Worm (Caenorhabditis elegans) whole organism, young adult: ENCODE results near the gene Y45F10D.14.

Experiments
- D2030.7 ChIP-seq: fragments of 200-800 bp; sonication (Bioruptor generic); IDR thresholded peaks from 2 replicates; pipeline ENCODE4 v1.3.6; 2022; ENCODE audit warnings: missing genetic modification reagents, missing genetic modification characterization, missing compliant biosample characterization
- F23B12.7 ChIP-seq: sonication (generic microtip); optimal IDR thresholded peaks from 2 replicates; lab custom pipeline; 2017; ENCODE audit warnings: missing genetic modification characterization, mild to moderate bottlenecking, missing compliant biosample characterization, antibody characterized with exemption, moderate library complexity; ENCODE audit not compliant: insufficient read depth
- F33H1.4 ChIP-seq: fragments of 200-800 bp; sonication (Bioruptor generic); IDR thresholded peaks from 2 replicates; pipeline ENCODE4 v1.3.6; 2022; ENCODE audit warnings: missing genetic modification reagents, missing genetic modification characterization, missing compliant biosample characterization
- F39B2.1 ChIP-seq: fragments of 200-800 bp; sonication (Bioruptor generic); IDR thresholded peaks from 2 replicates; pipeline ENCODE4 v1.3.6; 2022; ENCODE audit warnings: missing genetic modification reagents, missing genetic modification characterization, missing compliant biosample characterization
- T07F8.4 ChIP-seq: sonication (generic microtip); optimal IDR thresholded peaks from 2 replicates; lab custom pipeline; 2016; ENCODE audit warnings: mild to moderate bottlenecking, missing genetic modification characterization, moderate library complexity, missing compliant biosample characterization
- ZK185.1 ChIP-seq: sonication (generic microtip); optimal IDR thresholded peaks from 2 replicates; lab custom pipeline; 2016; ENCODE audit warnings: mild to moderate bottlenecking, missing genetic modification characterization, missing compliant biosample characterization; ENCODE audit not compliant: poor library complexity, severe bottlenecking
- aptf-2 ChIP-seq: fragments of 200-800 bp; sonication (Bioruptor generic); conservative IDR thresholded peaks from 2 replicates; pipeline ENCODE4 v1.3.6; 2022; ENCODE audit warnings: missing genetic modification reagents, missing genetic modification characterization, missing compliant biosample characterization
- atf-7 ChIP-seq: sonication (generic microtip); optimal IDR thresholded peaks from 2 replicates; lab custom pipeline; 2017; ENCODE audit warnings: mild to moderate bottlenecking, missing genetic modification characterization, missing compliant biosample characterization
- attf-3 ChIP-seq: fragments of 200-800 bp; sonication (Bioruptor generic); conservative IDR thresholded peaks from 2 replicates; pipeline ENCODE4 v1.3.6; 2022; ENCODE audit warnings: missing genetic modification reagents, missing genetic modification characterization, missing compliant biosample characterization
- attf-6 ChIP-seq: fragments of 200-800 bp; sonication (Bioruptor generic); IDR thresholded peaks from 2 replicates; pipeline ENCODE4 v1.3.6; 2022; ENCODE audit warnings: missing genetic modification reagents, missing genetic modification characterization, missing compliant biosample characterization
- ccch-3 ChIP-seq: fragments of 200-800 bp; sonication (Bioruptor generic); optimal IDR thresholded peaks from 2 replicates; lab custom pipeline; 2018; ENCODE audit warnings: mild to moderate bottlenecking, missing genetic modification characterization, missing compliant biosample characterization
- cebp-1 ChIP-seq, 2 experiments: fragments of 200-800 bp in 1 of 2; sonication (Bioruptor generic) in 1 of 2; sonication (generic microtip) in 1 of 2; IDR thresholded peaks in 1 of 2; optimal IDR thresholded peaks in 1 of 2; 2 replicates each; pipeline versions ENCODE4 v1.3.6 to Lab custom; 2017 to 2022; ENCODE audit warnings: missing compliant biosample characterization in 2 of 2, missing genetic modification characterization in 2 of 2, mild to moderate bottlenecking in 1 of 2, missing genetic modification reagents in 1 of 2, moderate library complexity in 1 of 2
- ceh-40 ChIP-seq: fragments of 200-800 bp; sonication (Bioruptor generic); IDR thresholded peaks from 2 replicates; pipeline ENCODE4 v1.3.6; 2022; ENCODE audit warnings: missing genetic modification characterization, missing compliant biosample characterization
- ceh-58 ChIP-seq: fragments of 200-800 bp; sonication (Bioruptor generic); IDR thresholded peaks from 2 replicates; pipeline ENCODE4 v1.3.6; 2022; ENCODE audit warnings: missing genetic modification characterization, missing compliant biosample characterization
- efl-1 ChIP-seq: fragments of 150-350 bp; optimal IDR thresholded peaks from 2 replicates; lab custom pipeline; 2014; ENCODE audit warnings: missing biosample characterization, missing genetic modification reagents, missing genetic modification characterization
- ets-4 ChIP-seq: fragments of 200-800 bp; sonication (Bioruptor generic); optimal IDR thresholded peaks from 2 replicates; lab custom pipeline; 2018; ENCODE audit warnings: mild to moderate bottlenecking, missing genetic modification characterization, missing compliant biosample characterization
- fkh-3 ChIP-seq: sonication (generic microtip); optimal IDR thresholded peaks from 2 replicates; lab custom pipeline; 2016; ENCODE audit warnings: mild to moderate bottlenecking, missing genetic modification characterization, missing compliant biosample characterization
- him-1 ChIP-seq: sonication (generic microtip); optimal IDR thresholded peaks from 2 replicates; lab custom pipeline; 2016; ENCODE audit warnings: missing genotype, missing genetic modification reagents, missing genetic modification characterization, missing compliant biosample characterization
- lin-35 ChIP-seq, 3 experiments: fragments of 150-350 bp in 2 of 3; sonication (generic microtip) in 1 of 3; optimal IDR thresholded peaks; 2 replicates each; lab custom pipeline; 2014 to 2018; ENCODE audit warnings: missing biosample characterization in 3 of 3, missing genetic modification characterization in 3 of 3, missing genetic modification reagents in 3 of 3
- lin-54 ChIP-seq: fragments of 200-800 bp; sonication (Bioruptor generic); optimal IDR thresholded peaks from 2 replicates; lab custom pipeline; 2018; ENCODE audit warnings: mild to moderate bottlenecking, missing genetic modification characterization, missing compliant biosample characterization
- lsl-1 ChIP-seq: fragments of 200-800 bp; sonication (Bioruptor generic); optimal IDR thresholded peaks from 2 replicates; lab custom pipeline; 2018; ENCODE audit warnings: mild to moderate bottlenecking, missing genetic modification characterization, moderate library complexity, missing compliant biosample characterization
- mes-4 ChIP-seq: sonication (generic microtip); optimal IDR thresholded peaks from 2 replicates; lab custom pipeline; 2016; ENCODE audit warnings: missing genotype, missing genetic modification characterization, missing compliant biosample characterization
- nfyb-1 ChIP-seq: fragments of 200-800 bp; sonication (Bioruptor generic); IDR thresholded peaks from 2 replicates; pipeline ENCODE4 v1.3.6; 2022; ENCODE audit warnings: missing genetic modification reagents, missing genetic modification characterization, missing compliant biosample characterization
- nhr-27 ChIP-seq: fragments of 200-800 bp; sonication (Bioruptor generic); optimal IDR thresholded peaks from 2 replicates; lab custom pipeline; 2018; ENCODE audit warnings: mild to moderate bottlenecking, missing genetic modification characterization, moderate library complexity, missing compliant biosample characterization
- sdz-38 ChIP-seq: sonication (generic microtip); optimal IDR thresholded peaks from 2 replicates; lab custom pipeline; 2016; ENCODE audit warnings: missing genotype, missing genetic modification characterization, missing compliant biosample characterization
- sea-2 ChIP-seq: fragments of 200-800 bp; sonication (Bioruptor generic); IDR thresholded peaks from 2 replicates; pipeline ENCODE4 v1.3.6; 2022; ENCODE audit warnings: missing genetic modification characterization, missing compliant biosample characterization
- snpc-1.1 ChIP-seq: sonication (generic microtip); optimal IDR thresholded peaks from 2 replicates; lab custom pipeline; 2017; ENCODE audit warnings: missing genetic modification characterization, mild to moderate bottlenecking, missing compliant biosample characterization, antibody characterized with exemption, moderate library complexity, missing genotype, missing genetic modification reagents; ENCODE audit not compliant: insufficient read depth
- snpc-4 ChIP-seq, 5 experiments: fragments of 150-350 bp in 1 of 5; sonication (generic microtip) in 4 of 5; optimal IDR thresholded peaks; 2 replicates each; lab custom pipeline; 2014 to 2018; ENCODE audit warnings: missing genetic modification characterization in 5 of 5, missing biosample characterization in 3 of 5, antibody characterized with exemption in 2 of 5, mild to moderate bottlenecking in 2 of 5, missing compliant biosample characterization in 2 of 5, missing genotype in 2 of 5, moderate library complexity in 2 of 5, missing genetic modification reagents in 1 of 5
- sptf-2 ChIP-seq: fragments of 200-800 bp; sonication (Bioruptor generic); optimal IDR thresholded peaks from 2 replicates; lab custom pipeline; 2018; ENCODE audit warnings: mild to moderate bottlenecking, missing genetic modification characterization, missing compliant biosample characterization
- tbp1 ChIP-seq: fragments of 200-800 bp; sonication (Bioruptor generic); optimal IDR thresholded peaks from 2 replicates; lab custom pipeline; 2018; ENCODE audit warnings: mild to moderate bottlenecking, missing genetic modification characterization, missing compliant biosample characterization
- tbx-9 ChIP-seq: sonication (generic microtip); optimal IDR thresholded peaks from 2 replicates; lab custom pipeline; 2016; ENCODE audit warnings: borderline replicate concordance, missing genetic modification characterization, inconsistent platforms, missing compliant biosample characterization
- tlf-1 ChIP-seq: fragments of 200-800 bp; sonication (Bioruptor generic); optimal IDR thresholded peaks from 2 replicates; lab custom pipeline; 2018; ENCODE audit warnings: mild to moderate bottlenecking, missing genetic modification characterization, missing compliant biosample characterization
- unc-62 ChIP-seq: fragments of 150-350 bp; optimal IDR thresholded peaks from 2 replicates; lab custom pipeline; 2014; ENCODE audit warnings: missing biosample characterization, missing genetic modification reagents, missing genetic modification characterization
- ztf-25 ChIP-seq: fragments of 200-800 bp; sonication (Bioruptor generic); IDR thresholded peaks from 2 replicates; pipeline ENCODE4 v1.3.6; 2022; ENCODE audit warnings: missing genetic modification reagents, missing genetic modification characterization, missing compliant biosample characterization

Gene Y45F10D.14

ce11 chrIV:13778710-13779109 is 28.9 kb downstream of the Y45F10D.14 start, which contains the start of gene gly-10 (continued):
- no peak for TF ChIP-seq nfyb-1 (GFP tag; lab: Robert Waterston, UW)
- no peak for TF ChIP-seq fkh-3 (tag; lab: Kevin White, UChicago)
- no peak for TF ChIP-seq sptf-2 (GFP tag; lab: Kevin White, UChicago)

DNA sequence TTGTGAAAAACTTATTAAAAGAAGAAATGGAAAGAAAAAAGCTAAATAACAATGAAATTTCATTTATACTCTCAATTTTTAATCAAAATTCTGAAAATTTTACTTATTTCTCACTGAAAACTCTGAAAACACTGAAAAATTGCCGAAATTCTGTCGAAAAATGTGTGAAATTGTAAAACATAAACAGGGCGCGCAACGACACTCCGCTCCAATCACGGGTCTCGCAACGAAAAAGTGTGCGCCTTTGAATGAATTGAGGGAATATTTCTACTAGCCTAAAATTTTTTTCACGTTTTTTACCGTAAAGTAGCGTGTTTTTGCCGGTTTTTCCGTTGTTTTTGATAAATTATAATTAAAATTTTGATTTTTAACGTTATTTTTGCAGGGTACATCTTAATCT is 30.1 kb downstream of the Y45F10D.14 start, which contains the start of gene rpl-18:
Gene rpl-18 (plus strand): TSS at position 386 of the 400 bp plus-strand sequence.
- no peak for TF ChIP-seq aptf-2 (GFP tag; lab: Robert Waterston, UW)
- TF ChIP-seq lin-35 (GFP tag; optimal IDR thresholded peaks at IDR 0.05; lab: Kevin White, UChicago), result peak in 1 of 3 experiments; percentile 38
- TF ChIP-seq attf-3, result peak; percentile 97
- no peak for TF ChIP-seq mes-4 (tag; lab: Kevin White, UChicago)
- TF ChIP-seq sea-2 (GFP tag; lab: Robert Waterston, UW), result no peak
- TF ChIP-seq ets-4 (GFP tag; lab: Kevin White, UChicago), result no peak
- peak; percentile 16 for TF ChIP-seq ZK185.1 (tag; lab: Kevin White, UChicago)
- TF ChIP-seq ceh-40 (GFP tag; lab: Robert Waterston, UW), result no peak
- TF ChIP-seq tbx-9, result no peak
- no peak for TF ChIP-seq ceh-58
- no peak for TF ChIP-seq tlf-1
- peak; percentile 73 for TF ChIP-seq F23B12.7 (tag; lab: Kevin White, UChicago)
- peak; percentile 89 for TF ChIP-seq F33H1.4 (GFP tag; lab: Robert Waterston, UW)
- no peak for TF ChIP-seq ztf-25 (GFP tag; lab: Robert Waterston, UW)
- TF ChIP-seq snpc-4 (GFP tag; optimal IDR thresholded peaks at IDR 0.05; lab: Kevin White, UChicago), result peak; percentile 64
- peak in 3 of 4 experiments; percentile 83 to 92 (median 84) for TF ChIP-seq snpc-4 (tag; optimal IDR thresholded peaks at IDR 0.05; lab: Kevin White, UChicago)
- TF ChIP-seq tbp1, result peak; percentile 44
- TF ChIP-seq unc-62 (GFP tag; lab: Kevin White, UChicago), result no peak
- TF ChIP-seq him-1, result no peak
- peak; percentile 28 for TF ChIP-seq lsl-1 (GFP tag; lab: Kevin White, UChicago)
- peak; percentile 40 for TF ChIP-seq lin-54 (GFP tag; lab: Kevin White, UChicago)
- no peak for TF ChIP-seq nhr-27
- peak; percentile 34; the same call in 1 of the 2 replicates for TF ChIP-seq D2030.7 (GFP tag; lab: Robert Waterston, UW)
- peak; percentile 29 for TF ChIP-seq efl-1 (GFP tag; lab: Kevin White, UChicago)

DNA sequence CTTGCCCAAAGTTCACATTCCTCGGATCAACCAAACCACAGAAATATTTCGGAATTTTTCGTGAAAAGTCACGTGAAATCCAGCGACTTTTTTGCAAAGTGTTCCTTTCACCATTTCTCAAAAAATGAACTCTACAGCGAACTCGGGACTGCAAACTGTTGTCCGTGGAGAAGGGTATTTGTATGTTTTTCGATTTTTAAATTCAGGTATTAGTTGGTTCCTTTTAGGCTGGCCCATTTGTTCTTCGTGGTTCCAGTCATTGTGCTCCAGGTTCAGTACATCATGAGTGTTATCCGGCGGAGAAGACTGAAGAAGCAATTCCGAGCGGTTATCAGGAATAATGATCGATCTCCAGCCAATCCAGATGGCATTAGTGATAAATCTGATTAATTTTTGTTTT is 30.9 kb downstream of the Y45F10D.14 start:
- 0 out of 2 replicates have a peak, but pooled peaks have one; percentile 33 for TF ChIP-seq attf-6
- TF ChIP-seq ccch-3 (GFP tag; lab: Kevin White, UChicago), result no peak

ce11 chrIV:13776115-13776514 is 31.5 kb downstream of the Y45F10D.14 start, which contains the start of gene Y45F10D.16:
Y45F10D.16 (plus strand) TSS chrIV:13776415.
- no peak for TF ChIP-seq snpc-1.1 (tag; lab: Kevin White, UChicago)

ce11 chrIV:13774578-13774977 is 33.0 kb downstream of the Y45F10D.14 start, which contains the start of gene Y45F10D.2:
Y45F10D.2 (minus strand) TSS chrIV:13774678.
- TF ChIP-seq attf-6, result no peak
- TF ChIP-seq T07F8.4 (tag; lab: Kevin White, UChicago), result no peak
- no peak for TF ChIP-seq sptf-2 (GFP tag; lab: Kevin White, UChicago)
- no peak for TF ChIP-seq lin-35 (GFP tag; optimal IDR thresholded peaks at IDR 0.05; lab: Kevin White, UChicago)
- TF ChIP-seq lin-54 (GFP tag; lab: Kevin White, UChicago), result no peak
- TF ChIP-seq sdz-38 (tag; lab: Kevin White, UChicago), result no peak
- TF ChIP-seq F23B12.7 (tag; lab: Kevin White, UChicago), result no peak
- TF ChIP-seq F39B2.1, result no peak
- no peak for TF ChIP-seq atf-7
- TF ChIP-seq F33H1.4 (GFP tag; lab: Robert Waterston, UW), result no peak
- TF ChIP-seq cebp-1 (GFP tag; IDR thresholded peaks at IDR 0.05; lab: Robert Waterston, UW), result no peak
- no peak for TF ChIP-seq cebp-1 (tag; optimal IDR thresholded peaks at IDR 0.05; lab: Kevin White, UChicago)
